Fruit fly (Drosophila melanogaster) S2 (cell line): ENCODE results near the gene CG6813.

Source experiments
- CG8478 ChIP-seq: fragments of >200 bp; optimal IDR thresholded peaks from 2 replicates; lab custom pipeline; 2018
- CTCF ChIP-seq, 2 experiments: fragments of >200 bp; optimal IDR thresholded peaks; 2 replicates each; lab custom pipeline; 2018

dm6 chr3R:11649449-11649848 is 23.0 kb upstream of the CG6813 start:
- TF ChIP-seq CG8478 (no peak), CTCF (optimal IDR thresholded peaks at IDR 0.05; lab: Kevin White, UChicago) (no peak)
